Fruit fly (Drosophila melanogaster) whole organism, embryonic: ENCODE data around the gene eIF3i.
A peak's percentile ranks its signal among the peaks of the same experiment; 100 is the strongest.

Source experiments
- Atf3 ChIP-seq: fragments of 200-800 bp; sonication (Bioruptor generic); optimal IDR thresholded peaks from 3 replicates; lab custom pipeline; 2016; ENCODE audit warnings: missing biosample characterization, missing genetic modification characterization
- BEAF-32 ChIP-seq: fragments of 200-800 bp; sonication (Bioruptor generic); optimal IDR thresholded peaks from 3 replicates; lab custom pipeline; 2017; ENCODE audit warnings: missing biosample characterization, missing genetic modification characterization, mild to moderate bottlenecking, moderate library complexity, missing genetic modification reagents
- CG10366 ChIP-seq: fragments of 200-800 bp; sonication (Bioruptor generic); IDR thresholded peaks from 2 replicates; pipeline ENCODE4 v1.3.6; 2022; ENCODE audit warnings: missing biosample characterization, missing genetic modification characterization
- CG10654 ChIP-seq: fragments of 200-800 bp; sonication (Bioruptor generic); optimal IDR thresholded peaks from 2 replicates; lab custom pipeline; 2016; ENCODE audit warnings: missing biosample characterization, missing genetic modification characterization
- CG11247 ChIP-seq: fragments of 200-800 bp; sonication (Bioruptor generic); IDR thresholded peaks from 2 replicates; pipeline ENCODE4 v1.3.6; 2022; ENCODE audit warnings: missing biosample characterization, missing genetic modification characterization
- CG12071 ChIP-seq: fragments of 200-800 bp; sonication (Bioruptor generic); optimal IDR thresholded peaks from 3 replicates; lab custom pipeline; 2018; ENCODE audit warnings: missing biosample characterization, mild to moderate bottlenecking, missing genetic modification characterization
- CG12155 ChIP-seq: fragments of 200-800 bp; sonication (Bioruptor generic); optimal IDR thresholded peaks from 3 replicates; lab custom pipeline; 2016; ENCODE audit warnings: missing biosample characterization, missing genetic modification characterization
- CG14014 ChIP-seq: fragments of 200-800 bp; sonication (Bioruptor generic); IDR thresholded peaks from 2 replicates; pipeline ENCODE4 v1.3.6; 2022; ENCODE audit warnings: missing biosample characterization, missing genetic modification characterization
- CG14050 ChIP-seq: fragments of 200-800 bp; sonication (Bioruptor generic); IDR thresholded peaks from 3 replicates; pipeline ENCODE4 v1.3.6; 2022; ENCODE audit warnings: missing biosample characterization, missing genetic modification characterization
- CG15479 ChIP-seq: fragments of 200-800 bp; sonication (Bioruptor generic); optimal IDR thresholded peaks from 3 replicates; lab custom pipeline; 2019; ENCODE audit warnings: missing biosample characterization, mild to moderate bottlenecking, missing genetic modification characterization, moderate library complexity
- CG1602 ChIP-seq: fragments of 200-800 bp; sonication (Bioruptor generic); optimal IDR thresholded peaks from 3 replicates; lab custom pipeline; 2016; ENCODE audit warnings: missing biosample characterization, missing genetic modification characterization
- CG17359 ChIP-seq: fragments of 200-800 bp; sonication (Bioruptor generic); optimal IDR thresholded peaks from 3 replicates; lab custom pipeline; 2018; ENCODE audit warnings: missing biosample characterization, mild to moderate bottlenecking, missing genetic modification characterization, moderate library complexity
- CG18476 ChIP-seq: fragments of 200-800 bp; sonication (Bioruptor generic); optimal IDR thresholded peaks from 2 replicates; lab custom pipeline; 2016; ENCODE audit warnings: missing biosample characterization, mild to moderate bottlenecking, missing genetic modification characterization
- CG32767 ChIP-seq: fragments of 200-800 bp; sonication (Bioruptor generic); IDR thresholded peaks from 2 replicates; pipeline ENCODE4 v1.3.6; 2022; ENCODE audit warnings: missing biosample characterization, missing genetic modification characterization
- CG32772 ChIP-seq: fragments of 200-800 bp; sonication (Bioruptor generic); IDR thresholded peaks from 2 replicates; pipeline ENCODE4 v1.3.6; 2022; ENCODE audit warnings: missing biosample characterization, missing genetic modification characterization
- CG3838 ChIP-seq: fragments of 200-800 bp; sonication (Bioruptor generic); optimal IDR thresholded peaks from 3 replicates; lab custom pipeline; 2016; ENCODE audit warnings: missing biosample characterization, missing genetic modification characterization
- CG6765 ChIP-seq: fragments of 200-800 bp; sonication (Bioruptor generic); optimal IDR thresholded peaks from 3 replicates; lab custom pipeline; 2017; ENCODE audit warnings: missing biosample characterization, mild to moderate bottlenecking, missing genetic modification characterization
- CG7987 ChIP-seq: fragments of 200-800 bp; sonication (Bioruptor generic); optimal IDR thresholded peaks from 2 replicates; lab custom pipeline; 2018; ENCODE audit warnings: missing biosample characterization, mild to moderate bottlenecking, missing genetic modification characterization, moderate library complexity
- CG9609 ChIP-seq: fragments of 200-800 bp; sonication (Bioruptor generic); optimal IDR thresholded peaks from 3 replicates; lab custom pipeline; 2016; ENCODE audit warnings: missing biosample characterization, missing genetic modification characterization
- CG9797 ChIP-seq: fragments of 200-800 bp; sonication (Bioruptor generic); optimal IDR thresholded peaks from 3 replicates; lab custom pipeline; 2018; ENCODE audit warnings: missing biosample characterization, mild to moderate bottlenecking, missing genetic modification characterization
- CG9932 ChIP-seq: fragments of 200-800 bp; sonication (Bioruptor generic); IDR thresholded peaks from 2 replicates; pipeline ENCODE4 v1.3.6; 2022; ENCODE audit warnings: missing biosample characterization, missing genetic modification characterization
- CrebB ChIP-seq: fragments of 200-800 bp; sonication (Bioruptor generic); optimal IDR thresholded peaks from 3 replicates; lab custom pipeline; 2018; ENCODE audit warnings: missing biosample characterization, mild to moderate bottlenecking, missing genetic modification characterization
- D19A ChIP-seq: fragments of 200-800 bp; optimal IDR thresholded peaks from 3 replicates; lab custom pipeline; 2019; ENCODE audit warnings: missing biosample characterization, mild to moderate bottlenecking, missing genetic modification characterization, moderate library complexity
- Dref ChIP-seq: fragments of 200-800 bp; sonication (Bioruptor generic); IDR thresholded peaks from 2 replicates; pipeline ENCODE4 v1.3.6; 2022; ENCODE audit warnings: missing biosample characterization, missing genetic modification characterization
- Gug ChIP-seq: fragments of 200-800 bp; sonication (Bioruptor generic); IDR thresholded peaks from 4 replicates; pipeline ENCODE4 v1.3.6; 2022; ENCODE audit warnings: missing biosample characterization, missing genetic modification characterization
- HmgZ ChIP-seq: fragments of 200-800 bp; sonication (Bioruptor generic); optimal IDR thresholded peaks from 2 replicates; lab custom pipeline; 2018; ENCODE audit warnings: missing biosample characterization, mild to moderate bottlenecking, missing genetic modification characterization
- Hr78 ChIP-seq, 2 experiments: fragments of 200-800 bp in 1 of 2; fragments of >200 bp in 1 of 2; sonication (Bioruptor generic) in 1 of 2; optimal IDR thresholded peaks; 2 replicates each; lab custom pipeline; 2017 to 2019; ENCODE audit warnings: missing biosample characterization in 2 of 2, missing genetic modification characterization in 2 of 2, mild to moderate bottlenecking in 1 of 2, moderate library complexity in 1 of 2
- Mad ChIP-seq: fragments of 200-800 bp; sonication (Bioruptor generic); optimal IDR thresholded peaks from 2 replicates; lab custom pipeline; 2016; ENCODE audit warnings: missing biosample characterization, missing genetic modification characterization
- Nf-YB ChIP-seq: fragments of 200-800 bp; sonication (Bioruptor generic); optimal IDR thresholded peaks from 3 replicates; lab custom pipeline; 2019; ENCODE audit warnings: missing biosample characterization, mild to moderate bottlenecking, missing genetic modification characterization, moderate library complexity
- Sox102F ChIP-seq: fragments of 200-800 bp; sonication (Bioruptor generic); optimal IDR thresholded peaks from 2 replicates; lab custom pipeline; 2018; ENCODE audit warnings: missing biosample characterization, mild to moderate bottlenecking, missing genetic modification characterization, moderate library complexity
- Taf1 ChIP-seq: fragments of 200-800 bp; sonication (Bioruptor generic); IDR thresholded peaks from 2 replicates; pipeline ENCODE4 v1.3.6; 2022; ENCODE audit warnings: missing biosample characterization, missing genetic modification characterization
- al ChIP-seq: fragments of 200-800 bp; sonication (Bioruptor generic); IDR thresholded peaks from 2 replicates; pipeline ENCODE4 v1.3.6; 2022; ENCODE audit warnings: missing biosample characterization, missing genetic modification characterization
- ash1 ChIP-seq: fragments of 200-800 bp; sonication (Bioruptor generic); optimal IDR thresholded peaks from 2 replicates; lab custom pipeline; 2018; ENCODE audit warnings: missing biosample characterization, mild to moderate bottlenecking, missing genetic modification characterization
- btn ChIP-seq: fragments of 200-800 bp; sonication (Bioruptor generic); optimal IDR thresholded peaks from 2 replicates; lab custom pipeline; 2016; ENCODE audit warnings: missing biosample characterization, missing genetic modification characterization
- cad ChIP-seq: fragments of >200 bp; optimal IDR thresholded peaks from 2 replicates; lab custom pipeline; 2017; ENCODE audit warnings: missing biosample characterization, missing genetic modification characterization
- fd102C ChIP-seq: fragments of 200-800 bp; sonication (Bioruptor generic); optimal IDR thresholded peaks from 2 replicates; lab custom pipeline; 2018; ENCODE audit warnings: missing biosample characterization, mild to moderate bottlenecking, missing genetic modification characterization, moderate library complexity
- fru ChIP-seq: fragments of >200 bp; optimal IDR thresholded peaks from 2 replicates; lab custom pipeline; 2017
- gce ChIP-seq: fragments of 200-800 bp; sonication (Bioruptor generic); IDR thresholded peaks from 3 replicates; pipeline ENCODE4 v1.3.6; 2022; ENCODE audit warnings: missing biosample characterization, missing genetic modification characterization
- gt ChIP-seq: fragments of 200-800 bp; sonication (Bioruptor generic); IDR thresholded peaks from 2 replicates; pipeline ENCODE4 v1.3.6; 2022; ENCODE audit warnings: missing biosample characterization, missing genetic modification characterization
- jumu ChIP-seq: fragments of 200-800 bp; sonication (Bioruptor generic); optimal IDR thresholded peaks from 3 replicates; lab custom pipeline; 2016; ENCODE audit warnings: missing biosample characterization, missing genetic modification characterization
- klu ChIP-seq: fragments of 200-800 bp; sonication (Bioruptor generic); IDR thresholded peaks from 2 replicates; pipeline ENCODE4 v1.3.6; 2022; ENCODE audit warnings: missing biosample characterization, missing genetic modification characterization
- mirr ChIP-seq: fragments of 200-800 bp; sonication (Bioruptor generic); optimal IDR thresholded peaks from 3 replicates; lab custom pipeline; 2018; ENCODE audit warnings: missing biosample characterization, mild to moderate bottlenecking, missing genetic modification characterization
- nerfin-1 ChIP-seq: fragments of 200-800 bp; sonication (Bioruptor generic); optimal IDR thresholded peaks from 3 replicates; lab custom pipeline; 2019; ENCODE audit warnings: missing biosample characterization, mild to moderate bottlenecking, missing genetic modification characterization, moderate library complexity
- otp ChIP-seq: fragments of 200-800 bp; sonication (Bioruptor generic); IDR thresholded peaks from 3 replicates; pipeline ENCODE4, ENCODE4 v1.3.6; 2022; ENCODE audit warnings: missing biosample characterization, missing genetic modification characterization
- ro ChIP-seq: fragments of 200-800 bp; sonication (Bioruptor generic); IDR thresholded peaks from 2 replicates; pipeline ENCODE4 v1.3.6; 2022; ENCODE audit warnings: missing biosample characterization, missing genetic modification characterization
- sim ChIP-seq: fragments of 200-800 bp; sonication (Bioruptor generic); IDR thresholded peaks from 2 replicates; pipeline ENCODE4 v1.3.6; 2022; ENCODE audit warnings: missing biosample characterization, missing genetic modification characterization
- stwl ChIP-seq: fragments of 200-800 bp; sonication (Bioruptor generic); optimal IDR thresholded peaks from 3 replicates; lab custom pipeline; 2018; ENCODE audit warnings: missing biosample characterization, mild to moderate bottlenecking, missing genetic modification characterization, moderate library complexity
- tap ChIP-seq: fragments of 200-800 bp; optimal IDR thresholded peaks from 3 replicates; lab custom pipeline; 2019; ENCODE audit warnings: missing biosample characterization, mild to moderate bottlenecking, missing genetic modification characterization, moderate library complexity
- tio ChIP-seq: fragments of 200-800 bp; sonication (Bioruptor generic); optimal IDR thresholded peaks from 2 replicates; lab custom pipeline; 2017; ENCODE audit warnings: missing biosample characterization, missing genetic modification characterization, inconsistent platforms
- twi ChIP-seq: fragments of 200-800 bp; optimal IDR thresholded peaks from 2 replicates; lab custom pipeline; 2019; ENCODE audit warnings: missing biosample characterization, mild to moderate bottlenecking, missing genetic modification characterization, moderate library complexity

Gene eIF3i

DNA sequence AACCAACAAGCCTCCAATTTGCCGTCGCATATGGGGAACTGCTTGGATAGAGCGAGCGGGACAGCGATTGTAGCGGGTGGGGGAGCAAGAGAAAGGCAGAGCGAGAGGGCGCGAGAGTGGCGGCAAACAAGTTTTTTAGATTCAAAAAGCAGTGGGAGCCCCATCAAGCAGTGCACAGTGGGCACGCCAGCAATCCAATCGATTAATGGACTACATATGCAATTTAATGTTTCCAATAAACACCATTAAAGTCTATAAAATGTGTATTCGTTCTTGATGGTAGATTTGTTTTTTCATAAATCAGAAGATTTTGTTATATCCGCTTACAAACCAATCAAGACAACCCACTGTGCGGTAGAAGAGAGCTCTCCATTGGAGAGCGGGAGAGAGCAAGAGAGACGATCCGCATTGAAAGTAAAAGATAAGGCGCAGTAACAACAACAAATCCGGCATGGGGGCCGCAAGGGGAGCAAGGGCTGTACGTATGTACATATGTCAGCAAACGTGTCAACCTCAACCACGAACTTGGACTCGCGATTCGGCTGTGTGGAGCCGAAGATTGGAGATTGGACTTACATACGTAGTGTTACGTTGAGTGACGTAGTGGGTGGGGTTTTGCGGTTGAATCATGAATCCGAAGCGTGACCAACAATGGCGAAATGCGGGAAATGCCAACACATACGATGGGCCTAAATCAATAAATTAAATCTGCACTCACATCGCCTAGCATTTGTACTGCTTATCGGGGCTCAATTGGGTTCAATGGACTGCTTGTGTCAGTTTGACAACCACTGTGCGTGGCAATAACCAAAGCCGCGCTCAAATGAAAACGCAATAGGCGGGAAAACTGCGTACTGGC lies 30.1 kb upstream of the eIF3i start (continued):
- TF ChIP-seq twi (tag; lab: Kevin White, UChicago), result peak; percentile 96
- peak; percentile 98 for TF ChIP-seq Mad
- peak; percentile 98 for TF ChIP-seq CG12155
- TF ChIP-seq BEAF-32, result peak; percentile 24
- TF ChIP-seq Hr78 (GFP tag; optimal IDR thresholded peaks at IDR 0.05; lab: Kevin White, UChicago), result peak in 1 of 2 experiments; percentile 97
- TF ChIP-seq CG10366 (GFP tag; lab: Robert Waterston, UW), result peak; percentile 99
- peak; percentile 98 for TF ChIP-seq CrebB (tag; lab: Kevin White, UChicago)
- no peak for TF ChIP-seq fru (lab: Kevin White, UChicago)
- TF ChIP-seq CG1602 (GFP tag; lab: Kevin White, UChicago), result peak; percentile 100
- no peak; the same call in 1 of the 2 replicates for TF ChIP-seq Dref (GFP tag; lab: Robert Waterston, UW)
- peak; percentile 97 for TF ChIP-seq nerfin-1 (tag; lab: Kevin White, UChicago)
- peak; percentile 97 for TF ChIP-seq CG6765
- TF ChIP-seq sim (GFP tag; lab: Robert Waterston, UW), result peak; percentile 97
- peak; percentile 99 for TF ChIP-seq HmgZ
- TF ChIP-seq CG15479, result no peak
- peak; percentile 99 for TF ChIP-seq ro (GFP tag; lab: Robert Waterston, UW)
- peak; percentile 90 for TF ChIP-seq Nf-YB (GFP tag; lab: Kevin White, UChicago)
- TF ChIP-seq CG32767 (GFP tag; lab: Robert Waterston, UW), result peak; percentile 98
- peak; percentile 98 for TF ChIP-seq gt (GFP tag; lab: Robert Waterston, UW)
- peak; percentile 99 for TF ChIP-seq gce (GFP tag; lab: Robert Waterston, UW)
- peak; percentile 81 for TF ChIP-seq stwl
- TF ChIP-seq Taf1 (GFP tag; lab: Robert Waterston, UW), result peak; percentile 97
- TF ChIP-seq klu, result peak; percentile 98
- TF ChIP-seq CG14014, result peak; percentile 99
- peak; percentile 100 for TF ChIP-seq CG18476 (GFP tag; lab: Kevin White, UChicago)
- peak; percentile 100 for TF ChIP-seq CG9932 (GFP tag; lab: Robert Waterston, UW)
- peak; percentile 97 for TF ChIP-seq CG7987 (GFP tag; lab: Kevin White, UChicago)
- peak; percentile 99 for TF ChIP-seq btn
- peak; percentile 99 for TF ChIP-seq jumu (GFP tag; lab: Kevin White, UChicago)
- TF ChIP-seq ash1, result peak; percentile 93
- peak; percentile 99 for TF ChIP-seq CG32772 (GFP tag; lab: Robert Waterston, UW)
- peak; percentile 60 for TF ChIP-seq cad (GFP tag; lab: Kevin White, UChicago)
- peak; percentile 99 for TF ChIP-seq mirr (GFP tag; lab: Kevin White, UChicago)
- TF ChIP-seq CG9609 (GFP tag; lab: Kevin White, UChicago), result peak; percentile 99
- peak; percentile 99 for TF ChIP-seq CG17359 (tag; lab: Kevin White, UChicago)
- TF ChIP-seq Atf3 (GFP tag; lab: Kevin White, UChicago), result peak; percentile 99
- TF ChIP-seq tio (GFP tag; lab: Kevin White, UChicago), result peak; percentile 99
- peak; percentile 99 for TF ChIP-seq otp (GFP tag; lab: Robert Waterston, UW)
- TF ChIP-seq fd102C (GFP tag; lab: Kevin White, UChicago), result peak; percentile 78
- peak; percentile 99 for TF ChIP-seq CG14050 (GFP tag; lab: Robert Waterston, UW)
- peak; percentile 99 for TF ChIP-seq CG10654 (GFP tag; lab: Kevin White, UChicago)
- TF ChIP-seq CG3838 (GFP tag; lab: Kevin White, UChicago), result peak; percentile 96
- peak; percentile 98 for TF ChIP-seq tap
- TF ChIP-seq Sox102F (GFP tag; lab: Kevin White, UChicago), result peak; percentile 99
- TF ChIP-seq CG11247 (GFP tag; lab: Robert Waterston, UW), result peak; percentile 99
- TF ChIP-seq CG12071 (GFP tag; lab: Kevin White, UChicago), result peak; percentile 99
- peak; percentile 99 for TF ChIP-seq al (GFP tag; lab: Robert Waterston, UW)
- TF ChIP-seq Gug (GFP tag; lab: Robert Waterston, UW), result peak; percentile 99
- peak; percentile 67 for TF ChIP-seq CG9797
- TF ChIP-seq D19A, result peak; percentile 97
